Fruit fly (Drosophila melanogaster): Measurements from ENCODE around the gene pnr.

Gene pnr

dm6 chr3R:16042900-16043548 lies 17.1 kb downstream of the pnr start, which contains the start of gene Jhbp4:
Jhbp4 (plus strand) TSS chr3R:16043498.
- TF ChIP-seq h (optimal IDR thresholded peaks at IDR 0.05) (no peak), insv (optimal IDR thresholded peaks at IDR 0.05) (no peak), psq (optimal IDR thresholded peaks at IDR 0.05) (no peak), ttk (optimal IDR thresholded peaks at IDR 0.05) (no peak), Sin3A (optimal IDR thresholded peaks at IDR 0.05) (no peak), Myc (optimal IDR thresholded peaks at IDR 0.05) (no peak)

dm6 chr3R:16046030-16046429 lies 20.2 kb downstream of the pnr start, which contains the start of gene Jhbp5:
Jhbp5 (minus strand) TSS chr3R:16046130.
- TF ChIP-seq Myc (optimal IDR thresholded peaks at IDR 0.05) (no peak), Sin3A (optimal IDR thresholded peaks at IDR 0.05) (no peak), psq (optimal IDR thresholded peaks at IDR 0.05) (no peak), h (optimal IDR thresholded peaks at IDR 0.05) (no peak)

- no peak for TF ChIP-seq psq (optimal IDR thresholded peaks at IDR 0.05)
- TF ChIP-seq ttk (optimal IDR thresholded peaks at IDR 0.05): no peak
- no peak for TF ChIP-seq h (optimal IDR thresholded peaks at IDR 0.05)
- no peak for TF ChIP-seq Myc (optimal IDR thresholded peaks at IDR 0.05)
- no peak for TF ChIP-seq Sin3A (optimal IDR thresholded peaks at IDR 0.05)
- no peak for TF ChIP-seq insv (optimal IDR thresholded peaks at IDR 0.05)
These were observed 23.5 kb downstream of the pnr start, which contains the start of the genes IKKbeta and CG5013 for dm6 chr3R:16049369-16049768. IKKbeta (minus strand) TSS chr3R:16049421. CG5013 (plus strand) TSS chr3R:16049670.

- TF ChIP-seq h (optimal IDR thresholded peaks at IDR 0.05) (no peak), psq (optimal IDR thresholded peaks at IDR 0.05) (no peak), ttk (optimal IDR thresholded peaks at IDR 0.05) (no peak)
These were observed 24.9 kb downstream of the pnr start, which contains the start of gene msps for dm6 chr3R:16050621-16051328. msps (plus strand) TSS chr3R:16050801.

dm6 chr3R:16051329-16051679 lies 25.4 kb downstream of the pnr start:
- TF ChIP-seq psq (optimal IDR thresholded peaks at IDR 0.05): no peak
- no peak for TF ChIP-seq ttk (optimal IDR thresholded peaks at IDR 0.05)

dm6 chr3R:16067494-16067893 lies 41.6 kb downstream of the pnr start, which contains the start of gene CG10185:
CG10185 (minus strand) TSS chr3R:16067594.
- TF ChIP-seq Sin3A (optimal IDR thresholded peaks at IDR 0.05) (no peak), insv (optimal IDR thresholded peaks at IDR 0.05) (no peak), ttk (optimal IDR thresholded peaks at IDR 0.05) (no peak), Myc (optimal IDR thresholded peaks at IDR 0.05) (no peak), h (optimal IDR thresholded peaks at IDR 0.05) (no peak), psq (optimal IDR thresholded peaks at IDR 0.05) (no peak)

dm6 chr3R:16069266-16069665 lies 43.4 kb downstream of the pnr start:
- no peak for TF ChIP-seq Myc (optimal IDR thresholded peaks at IDR 0.05)
- TF ChIP-seq h (optimal IDR thresholded peaks at IDR 0.05): no peak
- TF ChIP-seq ttk (optimal IDR thresholded peaks at IDR 0.05): no peak
- no peak for TF ChIP-seq Sin3A (optimal IDR thresholded peaks at IDR 0.05)
- TF ChIP-seq psq (optimal IDR thresholded peaks at IDR 0.05): no peak
- no peak for TF ChIP-seq insv (optimal IDR thresholded peaks at IDR 0.05)

- no peak for TF ChIP-seq h (optimal IDR thresholded peaks at IDR 0.05)
These were observed 46.1 kb downstream of the pnr start for dm6 chr3R:16071689-16072580.

dm6 chr3R:16072581-16072908 lies 46.7 kb downstream of the pnr start:
- TF ChIP-seq psq (optimal IDR thresholded peaks at IDR 0.05) (no peak), Sin3A (optimal IDR thresholded peaks at IDR 0.05) (no peak), ttk (optimal IDR thresholded peaks at IDR 0.05) (no peak), Myc (optimal IDR thresholded peaks at IDR 0.05) (no peak), insv (optimal IDR thresholded peaks at IDR 0.05) (no peak), h (optimal IDR thresholded peaks at IDR 0.05) (no peak)

- TF ChIP-seq psq (optimal IDR thresholded peaks at IDR 0.05) (no peak), insv (optimal IDR thresholded peaks at IDR 0.05) (no peak), Sin3A (optimal IDR thresholded peaks at IDR 0.05) (no peak), Myc (optimal IDR thresholded peaks at IDR 0.05) (no peak), h (optimal IDR thresholded peaks at IDR 0.05) (no peak), ttk (optimal IDR thresholded peaks at IDR 0.05) (no peak)
These were observed 48.2 kb downstream of the pnr start for dm6 chr3R:16074122-16074521.

- TF ChIP-seq psq (optimal IDR thresholded peaks at IDR 0.05) (no peak), ttk (optimal IDR thresholded peaks at IDR 0.05) (no peak), Sin3A (optimal IDR thresholded peaks at IDR 0.05) (no peak)
These were observed 52.4 kb downstream of the pnr start for dm6 chr3R:16078247-16078646.

dm6 chr3R:16080942-16081589 lies 55.2 kb downstream of the pnr start, which contains the start of gene CG32855:
CG32855 (minus strand) TSS chr3R:16080992.
- TF ChIP-seq Sin3A (optimal IDR thresholded peaks at IDR 0.05) (no peak), Myc (optimal IDR thresholded peaks at IDR 0.05) (no peak), psq (optimal IDR thresholded peaks at IDR 0.05) (no peak), insv (optimal IDR thresholded peaks at IDR 0.05) (no peak), h (optimal IDR thresholded peaks at IDR 0.05) (no peak), ttk (optimal IDR thresholded peaks at IDR 0.05) (no peak)
